Worm (Caenorhabditis elegans) whole organism, mixed stage, embryonic: ENCODE results near the gene R02D5.1.

Source experiments
- M03D4.4 ChIP-seq: sonication (generic microtip); optimal IDR thresholded peaks from 2 replicates; lab custom pipeline; 2017; ENCODE audit warnings: mild to moderate bottlenecking, missing genetic modification characterization, missing compliant biosample characterization
- bed-3 ChIP-seq: fragments of 200-800 bp; sonication (Bioruptor generic); optimal IDR thresholded peaks from 3 replicates; lab custom pipeline; 2018; ENCODE audit warnings: mild to moderate bottlenecking, missing genetic modification characterization, moderate library complexity, missing compliant biosample characterization
- ceh-39 ChIP-seq: fragments of 150-350 bp; optimal IDR thresholded peaks from 2 replicates; lab custom pipeline; 2014; ENCODE audit warnings: missing biosample characterization, missing genetic modification characterization
- ceh-43 ChIP-seq: fragments of 200-800 bp; sonication (Bioruptor generic); optimal IDR thresholded peaks from 2 replicates; lab custom pipeline; 2018; ENCODE audit warnings: mild to moderate bottlenecking, missing genetic modification characterization, moderate library complexity, missing compliant biosample characterization
- ceh-83 ChIP-seq: fragments of 200-800 bp; sonication (Bioruptor generic); optimal IDR thresholded peaks from 2 replicates; lab custom pipeline; 2018; ENCODE audit warnings: mild to moderate bottlenecking, missing genetic modification characterization, missing compliant biosample characterization
- ces-1 ChIP-seq: fragments of 150-350 bp; optimal IDR thresholded peaks from 2 replicates; lab custom pipeline; 2014; ENCODE audit warnings: missing biosample characterization, missing genetic modification reagents, missing genetic modification characterization
- cnd-1 ChIP-seq: fragments of 200-800 bp; sonication (Bioruptor generic); optimal IDR thresholded peaks from 2 replicates; lab custom pipeline; 2018; ENCODE audit warnings: mild to moderate bottlenecking, missing genetic modification characterization, missing compliant biosample characterization
- drap-1 ChIP-seq: fragments of 200-800 bp; sonication (Bioruptor generic); optimal IDR thresholded peaks from 3 replicates; lab custom pipeline; 2018; ENCODE audit warnings: mild to moderate bottlenecking, missing genetic modification characterization, missing compliant biosample characterization
- elt-1 ChIP-seq: sonication (generic microtip); optimal IDR thresholded peaks from 2 replicates; lab custom pipeline; 2017; ENCODE audit warnings: missing genetic modification characterization, mild to moderate bottlenecking, missing compliant biosample characterization, antibody characterized with exemption, moderate library complexity, borderline replicate concordance; ENCODE audit not compliant: insufficient read depth
- elt-3 ChIP-seq: fragments of 150-350 bp; optimal IDR thresholded peaks from 2 replicates; lab custom pipeline; 2014; ENCODE audit warnings: missing biosample characterization, missing genetic modification characterization
- flh-1 ChIP-seq: fragments of 200-800 bp; sonication (Bioruptor generic); optimal IDR thresholded peaks from 2 replicates; lab custom pipeline; 2018; ENCODE audit warnings: mild to moderate bottlenecking, missing genetic modification characterization, moderate library complexity, missing compliant biosample characterization
- hlh-1 ChIP-seq: fragments of 150-350 bp; optimal IDR thresholded peaks from 2 replicates; lab custom pipeline; 2014; ENCODE audit warnings: missing biosample characterization, missing genetic modification reagents, missing genetic modification characterization
- lin-13 ChIP-seq: fragments of 150-350 bp; optimal IDR thresholded peaks from 2 replicates; lab custom pipeline; 2014; ENCODE audit warnings: missing biosample characterization, missing genetic modification characterization
- lin-32 ChIP-seq: fragments of 200-800 bp; sonication (Bioruptor generic); optimal IDR thresholded peaks from 2 replicates; lab custom pipeline; 2018; ENCODE audit warnings: mild to moderate bottlenecking, missing genetic modification characterization, missing compliant biosample characterization
- lsy-2 ChIP-seq: fragments of 150-350 bp; optimal IDR thresholded peaks from 2 replicates; lab custom pipeline; 2014; ENCODE audit warnings: missing biosample characterization, missing genetic modification characterization
- mab-5 ChIP-seq: fragments of 150-350 bp; optimal IDR thresholded peaks from 2 replicates; lab custom pipeline; 2014; ENCODE audit warnings: missing biosample characterization, missing genetic modification characterization
- mep-1 ChIP-seq: fragments of 150-350 bp; optimal IDR thresholded peaks from 2 replicates; lab custom pipeline; 2017; ENCODE audit warnings: missing biosample characterization, missing genetic modification reagents, missing genetic modification characterization, inconsistent platforms
- nhr-12 ChIP-seq: fragments of 150-350 bp; optimal IDR thresholded peaks from 2 replicates; lab custom pipeline; 2014; ENCODE audit warnings: missing biosample characterization, missing genetic modification characterization
- nhr-2 ChIP-seq: fragments of 150-350 bp; optimal IDR thresholded peaks from 2 replicates; lab custom pipeline; 2014; ENCODE audit warnings: missing biosample characterization, missing genetic modification characterization
- nhr-237 ChIP-seq: fragments of 150-350 bp; optimal IDR thresholded peaks from 2 replicates; lab custom pipeline; 2014; ENCODE audit warnings: missing biosample characterization, missing genetic modification characterization
- nhr-28 ChIP-seq: fragments of 150-350 bp; optimal IDR thresholded peaks from 2 replicates; lab custom pipeline; 2014; ENCODE audit warnings: missing biosample characterization, missing genetic modification characterization
- nhr-76 ChIP-seq: sonication (generic microtip); optimal IDR thresholded peaks from 2 replicates; lab custom pipeline; 2017; ENCODE audit warnings: missing biosample characterization, missing genetic modification characterization
- pha-4 ChIP-seq: fragments of 150-350 bp; optimal IDR thresholded peaks from 2 replicates; lab custom pipeline; 2018; ENCODE audit warnings: missing biosample characterization, missing genetic modification reagents, missing genetic modification characterization
- sem-2 ChIP-seq: fragments of 200-800 bp; sonication (Bioruptor generic); optimal IDR thresholded peaks from 2 replicates; lab custom pipeline; 2018; ENCODE audit warnings: mild to moderate bottlenecking, missing genetic modification characterization, missing compliant biosample characterization
- snpc-4 ChIP-seq: fragments of 150-350 bp; optimal IDR thresholded peaks from 2 replicates; lab custom pipeline; 2014; ENCODE audit warnings: missing biosample characterization, missing genetic modification characterization
- sptf-1 ChIP-seq: sonication (generic microtip); optimal IDR thresholded peaks from 2 replicates; lab custom pipeline; 2017; ENCODE audit warnings: mild to moderate bottlenecking, missing genetic modification characterization, moderate library complexity, missing compliant biosample characterization
- tbx-8 ChIP-seq: fragments of 200-800 bp; sonication (Bioruptor generic); optimal IDR thresholded peaks from 2 replicates; lab custom pipeline; 2018; ENCODE audit warnings: mild to moderate bottlenecking, missing genetic modification characterization, moderate library complexity, missing compliant biosample characterization
- unc-39 ChIP-seq: fragments of 150-350 bp; optimal IDR thresholded peaks from 2 replicates; lab custom pipeline; 2014; ENCODE audit warnings: missing biosample characterization, missing genetic modification characterization
- unc-62 ChIP-seq: fragments of 150-350 bp; optimal IDR thresholded peaks from 2 replicates; lab custom pipeline; 2014; ENCODE audit warnings: missing biosample characterization, missing genetic modification reagents, missing genetic modification characterization
- zip-8 ChIP-seq: fragments of 150-350 bp; optimal IDR thresholded peaks from 2 replicates; lab custom pipeline; 2014; ENCODE audit warnings: missing biosample characterization, missing genetic modification characterization
- ztf-11 ChIP-seq: fragments of 150-350 bp; optimal IDR thresholded peaks from 2 replicates; lab custom pipeline; 2014; ENCODE audit warnings: missing biosample characterization, missing genetic modification characterization

R02D5.1 gene

ce11 chrV:14476680-14477079 is 31.4 kb upstream of the R02D5.1 start, which contains the start of gene clec-54:
TSS of gene clec-54 (plus strand) at chrV:14476903.
- TF ChIP-seq zip-8 (tag; lab: Kevin White, UChicago), result no peak
- no peak for TF ChIP-seq snpc-4 (tag; lab: Kevin White, UChicago)
- TF ChIP-seq cnd-1 (tag; lab: Kevin White, UChicago), result no peak
- no peak for TF ChIP-seq lsy-2
- TF ChIP-seq pha-4 (tag; lab: Kevin White, UChicago), result no peak
- no peak for TF ChIP-seq hlh-1 (tag; lab: Kevin White, UChicago)
- TF ChIP-seq lin-13 (tag; lab: Kevin White, UChicago), result no peak
- no peak for TF ChIP-seq mep-1
- no peak for TF ChIP-seq ztf-11 (tag; lab: Kevin White, UChicago)
- no peak for TF ChIP-seq nhr-2 (tag; lab: Kevin White, UChicago)
- TF ChIP-seq sptf-1 (tag; lab: Kevin White, UChicago), result no peak
- no peak for TF ChIP-seq nhr-12

- TF ChIP-seq bed-3, result no peak
- TF ChIP-seq drap-1 (GFP tag; lab: Kevin White, UChicago), result no peak
- no peak for TF ChIP-seq lsy-2
- no peak for TF ChIP-seq nhr-237
- TF ChIP-seq pha-4 (tag; lab: Kevin White, UChicago), result no peak
- no peak for TF ChIP-seq lin-13 (tag; lab: Kevin White, UChicago)
- no peak for TF ChIP-seq unc-62
- no peak for TF ChIP-seq ceh-83 (GFP tag; lab: Kevin White, UChicago)
- TF ChIP-seq nhr-12, result no peak
- no peak for TF ChIP-seq mep-1
- no peak for TF ChIP-seq M03D4.4
- TF ChIP-seq unc-39, result no peak
- no peak for TF ChIP-seq flh-1 (GFP tag; lab: Kevin White, UChicago)
- TF ChIP-seq tbx-8 (GFP tag; lab: Kevin White, UChicago), result no peak
Observed at ce11 chrV:14478979-14479378, 29.1 kb upstream of the R02D5.1 start, which contains the start of gene clec-55. TSS of gene clec-55 (plus strand) at chrV:14479279.

- no peak for TF ChIP-seq ces-1
- TF ChIP-seq snpc-4 (tag; lab: Kevin White, UChicago), result no peak
- no peak for TF ChIP-seq ceh-43 (GFP tag; lab: Kevin White, UChicago)
- no peak for TF ChIP-seq mab-5 (tag; lab: Kevin White, UChicago)
- TF ChIP-seq zip-8 (tag; lab: Kevin White, UChicago), result no peak
- no peak for TF ChIP-seq ceh-39 (tag; lab: Kevin White, UChicago)
- TF ChIP-seq sem-2, result no peak
- TF ChIP-seq lsy-2, result no peak
Observed at ce11 chrV:14480533-14480932, 27.5 kb upstream of the R02D5.1 start.

- TF ChIP-seq sem-2 (no peak), nhr-237 (no peak), tbx-8 (GFP tag; lab: Kevin White, UChicago) (no peak), elt-3 (tag; lab: Kevin White, UChicago) (no peak), cnd-1 (tag; lab: Kevin White, UChicago) (no peak), lsy-2 (no peak), nhr-76 (tag; lab: Kevin White, UChicago) (no peak), ceh-43 (GFP tag; lab: Kevin White, UChicago) (no peak), nhr-2 (tag; lab: Kevin White, UChicago) (no peak), lin-13 (tag; lab: Kevin White, UChicago) (no peak)
Observed at ce11 chrV:14481401-14481800, 26.6 kb upstream of the R02D5.1 start, which contains the start of gene R02D5.7. TSS of gene R02D5.7 (minus strand) at chrV:14481501.

ce11 chrV:14481987-14482386 is 26.1 kb upstream of the R02D5.1 start, which contains the start of gene R02D5.10:
TSS of gene R02D5.10 (plus strand) at chrV:14482287.
- TF ChIP-seq ceh-43 (GFP tag; lab: Kevin White, UChicago) (no peak), unc-62 (no peak), nhr-2 (tag; lab: Kevin White, UChicago) (no peak), zip-8 (tag; lab: Kevin White, UChicago) (no peak), ceh-39 (tag; lab: Kevin White, UChicago) (no peak), tbx-8 (GFP tag; lab: Kevin White, UChicago) (no peak), ztf-11 (tag; lab: Kevin White, UChicago) (no peak), lin-32 (GFP tag; lab: Kevin White, UChicago) (no peak), mab-5 (tag; lab: Kevin White, UChicago) (no peak), elt-1 (tag; lab: Kevin White, UChicago) (no peak), cnd-1 (tag; lab: Kevin White, UChicago) (no peak), nhr-28 (tag; lab: Kevin White, UChicago) (no peak), flh-1 (GFP tag; lab: Kevin White, UChicago) (no peak), elt-3 (tag; lab: Kevin White, UChicago) (no peak), mep-1 (no peak)
- TF ChIP-seq, all 35 proteins: peak for 0
